Worm (Caenorhabditis elegans) whole organism, late embryonic: Measurements from ENCODE around the gene col-80.

Experiments used
- C38D4.7 ChIP-seq: fragments of 200-800 bp; sonication (Bioruptor generic); optimal IDR thresholded peaks from 2 replicates; lab custom pipeline; 2018; ENCODE audit warnings: mild to moderate bottlenecking, missing genetic modification characterization, moderate library complexity, missing compliant biosample characterization
- ceh-18 ChIP-seq: sonication (generic microtip); optimal IDR thresholded peaks from 2 replicates; lab custom pipeline; 2016; ENCODE audit warnings: missing genetic modification characterization, missing compliant biosample characterization
- ceh-19 ChIP-seq: fragments of 200-800 bp; sonication (Bioruptor generic); optimal IDR thresholded peaks from 2 replicates; lab custom pipeline; 2018; ENCODE audit warnings: mild to moderate bottlenecking, missing genetic modification characterization, missing compliant biosample characterization
- ceh-30 ChIP-seq: fragments of 150-350 bp; optimal IDR thresholded peaks from 2 replicates; lab custom pipeline; 2014; ENCODE audit warnings: missing biosample characterization, missing genetic modification characterization
- ceh-6 ChIP-seq: fragments of 200-800 bp; sonication (Bioruptor generic); optimal IDR thresholded peaks from 2 replicates; lab custom pipeline; 2018; ENCODE audit warnings: mild to moderate bottlenecking, missing genetic modification characterization, missing compliant biosample characterization
- fkh-10 ChIP-seq: fragments of 150-350 bp; optimal IDR thresholded peaks from 2 replicates; lab custom pipeline; 2014; ENCODE audit warnings: missing biosample characterization, missing genetic modification reagents, missing genetic modification characterization
- nfya-1 ChIP-seq: sonication (generic microtip); optimal IDR thresholded peaks from 2 replicates; lab custom pipeline; 2017; ENCODE audit warnings: missing genetic modification characterization, mild to moderate bottlenecking, missing compliant biosample characterization, antibody characterized with exemption, moderate library complexity
- ttx-3 ChIP-seq: sonication (generic microtip); optimal IDR thresholded peaks from 2 replicates; lab custom pipeline; 2016; ENCODE audit warnings: missing genetic modification reagents, missing genetic modification characterization, missing compliant biosample characterization
- unc-86 ChIP-seq: sonication (generic microtip); optimal IDR thresholded peaks from 2 replicates; lab custom pipeline; 2016; ENCODE audit warnings: missing genetic modification characterization, missing compliant biosample characterization

DNA sequence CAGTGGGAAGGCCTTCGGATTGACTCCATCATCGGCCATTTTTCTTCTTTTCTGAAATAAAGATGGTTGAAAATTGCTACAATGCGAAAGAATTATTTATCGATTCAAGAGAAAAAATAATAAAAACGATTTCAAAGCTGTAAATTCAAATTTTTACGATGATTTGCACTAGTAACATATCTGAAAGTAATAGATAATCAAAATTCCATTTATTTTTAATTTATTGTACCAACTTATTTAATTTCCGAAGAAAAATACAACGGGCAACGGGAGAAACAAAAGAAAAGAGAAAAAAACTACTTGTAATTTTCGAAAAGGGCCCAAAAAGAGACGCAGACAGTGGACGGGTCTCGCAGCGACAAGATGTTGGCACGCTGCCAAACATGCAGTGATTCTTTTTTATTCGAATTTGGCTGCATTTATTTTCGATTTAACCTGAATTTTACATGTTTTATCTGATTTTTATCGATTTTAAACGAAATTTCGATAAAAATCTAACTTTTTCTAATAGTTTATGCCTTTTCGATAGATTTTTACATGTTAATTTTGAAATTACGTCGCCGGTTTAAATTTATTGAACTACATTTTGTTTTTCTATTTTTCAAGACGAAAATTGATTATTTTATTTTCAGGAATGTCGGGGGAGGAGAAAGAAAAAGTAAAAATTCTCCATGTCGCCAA, 48.3 kb upstream of the col-80 start, which contains the start of the genes snu-13 and rsp-7:
- TF ChIP-seq C38D4.7 (no peak), ttx-3 (tag; lab: Kevin White, UChicago) (no peak), ceh-18 (peak; percentile 7), ceh-6 (GFP tag; lab: Kevin White, UChicago) (no peak), nfya-1 (tag; lab: Kevin White, UChicago) (peak; percentile 49), ceh-19 (GFP tag; lab: Kevin White, UChicago) (no peak), unc-86 (tag; lab: Kevin White, UChicago) (no peak), fkh-10 (GFP tag; lab: Kevin White, UChicago) (no peak), ceh-30 (tag; lab: Kevin White, UChicago) (no peak)
